Fruit fly (Drosophila melanogaster) whole organism, adult: ENCODE data around the gene bdwf.

Source experiments
- CG11617 ChIP-seq: fragments of 200-800 bp; sonication (Bioruptor generic); optimal IDR thresholded peaks from 2 replicates; lab custom pipeline; 2017; ENCODE audit warnings: mild to moderate bottlenecking, missing biosample characterization, missing genetic modification reagents, missing genetic modification characterization
- CG12768 ChIP-seq: fragments of 200-800 bp; sonication (Bioruptor generic); optimal IDR thresholded peaks from 2 replicates; lab custom pipeline; 2017; ENCODE audit warnings: missing biosample characterization, missing genetic modification characterization, mild to moderate bottlenecking, moderate library complexity, missing genetic modification reagents
- CG14711 ChIP-seq: fragments of 200-800 bp; sonication (Bioruptor generic); optimal IDR thresholded peaks from 2 replicates; lab custom pipeline; 2018; ENCODE audit warnings: missing biosample characterization, mild to moderate bottlenecking, missing genetic modification characterization, moderate library complexity
- CG1620 ChIP-seq: fragments of 200-800 bp; sonication (Bioruptor generic); optimal IDR thresholded peaks from 2 replicates; lab custom pipeline; 2016; ENCODE audit warnings: missing biosample characterization, missing genetic modification characterization
- CG33017 ChIP-seq: fragments of 200-800 bp; sonication (Bioruptor generic); optimal IDR thresholded peaks from 2 replicates; lab custom pipeline; 2018; ENCODE audit warnings: missing biosample characterization, mild to moderate bottlenecking, missing genetic modification characterization, moderate library complexity
- CG5204 ChIP-seq: fragments of 200-800 bp; sonication (Bioruptor generic); optimal IDR thresholded peaks from 2 replicates; lab custom pipeline; 2016; ENCODE audit warnings: missing biosample characterization, missing genetic modification characterization
- CG7045 ChIP-seq: fragments of 200-800 bp; sonication (Bioruptor generic); optimal IDR thresholded peaks from 2 replicates; lab custom pipeline; 2017; ENCODE audit warnings: missing biosample characterization, mild to moderate bottlenecking, missing genetic modification characterization
- CG7101 ChIP-seq: fragments of 200-800 bp; sonication (Bioruptor generic); optimal IDR thresholded peaks from 2 replicates; lab custom pipeline; 2018; ENCODE audit warnings: missing biosample characterization, mild to moderate bottlenecking, missing genetic modification characterization, moderate library complexity
- Clk ChIP-seq: fragments of 200-800 bp; sonication (Bioruptor generic); optimal IDR thresholded peaks from 2 replicates; lab custom pipeline; 2017; ENCODE audit warnings: missing biosample characterization, missing genetic modification characterization
- Crg-1 ChIP-seq: fragments of 200-800 bp; sonication (Bioruptor generic); optimal IDR thresholded peaks from 2 replicates; lab custom pipeline; 2016; ENCODE audit warnings: missing biosample characterization, missing genetic modification characterization
- Hr96 ChIP-seq: fragments of 200-800 bp; sonication (Bioruptor generic); optimal IDR thresholded peaks from 2 replicates; lab custom pipeline; 2016; ENCODE audit warnings: missing biosample characterization, missing genetic modification characterization
- Mnt ChIP-seq: fragments of 200-800 bp; sonication (Bioruptor generic); optimal IDR thresholded peaks from 2 replicates; lab custom pipeline; 2016; ENCODE audit warnings: missing biosample characterization, mild to moderate bottlenecking, missing genetic modification characterization
- bab1 ChIP-seq: fragments of 200-800 bp; sonication (Bioruptor generic); optimal IDR thresholded peaks from 3 replicates; lab custom pipeline; 2019; ENCODE audit warnings: missing biosample characterization, mild to moderate bottlenecking, missing genetic modification characterization, moderate library complexity
- cic ChIP-seq: fragments of 200-800 bp; sonication (Bioruptor generic); optimal IDR thresholded peaks from 2 replicates; lab custom pipeline; 2017; ENCODE audit warnings: missing biosample characterization, mild to moderate bottlenecking, missing genetic modification characterization, moderate library complexity
- cnc ChIP-seq, 2 experiments: fragments of >200 bp; optimal IDR thresholded peaks; 2 replicates each; lab custom pipeline; 2017
- kay ChIP-seq: fragments of 200-800 bp; sonication (Bioruptor generic); peaks from one replicate; lab custom pipeline; 2016; ENCODE audit warnings: missing biosample characterization, missing genetic modification characterization, borderline replicate concordance
- ovo ChIP-seq: fragments of 200-800 bp; sonication (Bioruptor generic); optimal IDR thresholded peaks from 2 replicates; lab custom pipeline; 2016; ENCODE audit warnings: missing biosample characterization, missing genetic modification characterization
- pad ChIP-seq: fragments of 200-800 bp; sonication (Bioruptor generic); optimal IDR thresholded peaks from 3 replicates; lab custom pipeline; 2017; ENCODE audit warnings: missing biosample characterization, missing genetic modification characterization, mild to moderate bottlenecking, moderate library complexity, missing genetic modification reagents
- tj ChIP-seq: fragments of 200-800 bp; sonication (Bioruptor generic); optimal IDR thresholded peaks from 3 replicates; lab custom pipeline; 2017; ENCODE audit warnings: missing biosample characterization, mild to moderate bottlenecking, missing genetic modification characterization, moderate library complexity
- toe ChIP-seq: fragments of 200-800 bp; sonication (Bioruptor generic); optimal IDR thresholded peaks from 2 replicates; lab custom pipeline; 2016; ENCODE audit warnings: missing biosample characterization, missing genetic modification characterization

The bdwf gene

dm6 chr3R:17042838-17043569 lies at the start of gene bdwf, which contains the start of gene Patr-1:
bdwf (minus strand) TSS chr3R:17043136.
Patr-1 (plus strand) TSS chr3R:17043564.
- TF ChIP-seq kay (GFP tag; lab: Kevin White, UChicago) (peak; percentile 38), CG33017 (tag; lab: Kevin White, UChicago) (no peak), cic (GFP tag; lab: Kevin White, UChicago) (no peak), CG1620 (GFP tag; lab: Kevin White, UChicago) (peak; percentile 41), CG12768 (GFP tag; lab: Kevin White, UChicago) (no peak), toe (no peak), CG14711 (tag; lab: Kevin White, UChicago) (peak; percentile 2), CG7101 (tag; lab: Kevin White, UChicago) (no peak), Mnt (GFP tag; lab: Kevin White, UChicago) (peak; percentile 17), bab1 (GFP tag; lab: Kevin White, UChicago) (no peak), Hr96 (GFP tag; lab: Kevin White, UChicago) (no peak), tj (peak; percentile 95), CG7045 (GFP tag; lab: Kevin White, UChicago) (no peak), CG11617 (GFP tag; lab: Kevin White, UChicago) (peak; percentile 38), ovo (GFP tag; lab: Kevin White, UChicago) (no peak), Crg-1 (peak; percentile 11), Clk (no peak), pad (GFP tag; lab: Kevin White, UChicago) (peak; percentile 31), cnc (optimal IDR thresholded peaks at IDR 0.05; lab: Kevin White, UChicago) (no peak), CG5204 (GFP tag; lab: Kevin White, UChicago) (peak; percentile 50)

dm6 chr3R:17087977-17088618 lies 45.2 kb upstream of the bdwf start, which contains the start of gene cal1:
cal1 (plus strand) TSS chr3R:17088280.
- TF ChIP-seq ovo (GFP tag; lab: Kevin White, UChicago) (no peak), kay (GFP tag; lab: Kevin White, UChicago) (no peak), Crg-1 (no peak), Mnt (GFP tag; lab: Kevin White, UChicago) (no peak), CG12768 (GFP tag; lab: Kevin White, UChicago) (no peak), CG1620 (GFP tag; lab: Kevin White, UChicago) (no peak), CG7101 (tag; lab: Kevin White, UChicago) (no peak), cic (GFP tag; lab: Kevin White, UChicago) (no peak), Hr96 (GFP tag; lab: Kevin White, UChicago) (no peak), pad (GFP tag; lab: Kevin White, UChicago) (no peak), bab1 (GFP tag; lab: Kevin White, UChicago) (no peak)

- TF ChIP-seq ovo (GFP tag; lab: Kevin White, UChicago) (no peak), CG14711 (tag; lab: Kevin White, UChicago) (peak; percentile 28)
These were observed 42.3 kb upstream of the bdwf start, which contains the start of gene GckIII for dm6 chr3R:17085029-17085807. GckIII (plus strand) TSS chr3R:17085513.

- TF ChIP-seq CG12768 (GFP tag; lab: Kevin White, UChicago) (no peak), cic (GFP tag; lab: Kevin White, UChicago) (no peak), CG5204 (GFP tag; lab: Kevin White, UChicago) (no peak), CG7045 (GFP tag; lab: Kevin White, UChicago) (no peak), Crg-1 (no peak), Mnt (GFP tag; lab: Kevin White, UChicago) (no peak), CG7101 (tag; lab: Kevin White, UChicago) (no peak), CG33017 (tag; lab: Kevin White, UChicago) (no peak), Hr96 (GFP tag; lab: Kevin White, UChicago) (no peak)
These were observed 39.5 kb upstream of the bdwf start for dm6 chr3R:17082471-17082870.

- TF ChIP-seq ovo (GFP tag; lab: Kevin White, UChicago) = no peak
- TF ChIP-seq Hr96 (GFP tag; lab: Kevin White, UChicago) = no peak
- TF ChIP-seq Crg-1 = no peak
- peak; percentile 36 for TF ChIP-seq tj
- TF ChIP-seq cnc (optimal IDR thresholded peaks at IDR 0.05; lab: Kevin White, UChicago) = no peak
- TF ChIP-seq CG7045 (GFP tag; lab: Kevin White, UChicago) = peak; percentile 80
- TF ChIP-seq kay (GFP tag; lab: Kevin White, UChicago) = peak; percentile 68
- TF ChIP-seq pad (GFP tag; lab: Kevin White, UChicago) = peak; percentile 37
- TF ChIP-seq CG1620 (GFP tag; lab: Kevin White, UChicago) = no peak
- TF ChIP-seq CG12768 (GFP tag; lab: Kevin White, UChicago) = peak; percentile 61
- peak; percentile 58 for TF ChIP-seq CG14711 (tag; lab: Kevin White, UChicago)
- no peak for TF ChIP-seq toe
- peak; percentile 66 for TF ChIP-seq CG7101 (tag; lab: Kevin White, UChicago)
- TF ChIP-seq CG5204 (GFP tag; lab: Kevin White, UChicago) = no peak
- peak; percentile 1 for TF ChIP-seq Clk
- TF ChIP-seq CG33017 (tag; lab: Kevin White, UChicago) = peak; percentile 82
- no peak for TF ChIP-seq Mnt (GFP tag; lab: Kevin White, UChicago)
- TF ChIP-seq cic (GFP tag; lab: Kevin White, UChicago) = no peak
- peak; percentile 65 for TF ChIP-seq bab1 (GFP tag; lab: Kevin White, UChicago)
- peak; percentile 49 for TF ChIP-seq CG11617 (GFP tag; lab: Kevin White, UChicago)
These were observed 38.5 kb upstream of the bdwf start for dm6 chr3R:17081359-17081935.
